Fruit fly (Drosophila melanogaster) Kc167 (cell line): ENCODE results near the gene CG31300.

Source experiments
- insv ChIP-seq: fragments of >200 bp; optimal IDR thresholded peaks from 3 replicates; lab custom pipeline; 2018; ENCODE audit warnings: missing external identifiers
- psq ChIP-seq: fragments of >200 bp; optimal IDR thresholded peaks from 2 replicates; lab custom pipeline; 2017; ENCODE audit warnings: missing external identifiers

DNA sequence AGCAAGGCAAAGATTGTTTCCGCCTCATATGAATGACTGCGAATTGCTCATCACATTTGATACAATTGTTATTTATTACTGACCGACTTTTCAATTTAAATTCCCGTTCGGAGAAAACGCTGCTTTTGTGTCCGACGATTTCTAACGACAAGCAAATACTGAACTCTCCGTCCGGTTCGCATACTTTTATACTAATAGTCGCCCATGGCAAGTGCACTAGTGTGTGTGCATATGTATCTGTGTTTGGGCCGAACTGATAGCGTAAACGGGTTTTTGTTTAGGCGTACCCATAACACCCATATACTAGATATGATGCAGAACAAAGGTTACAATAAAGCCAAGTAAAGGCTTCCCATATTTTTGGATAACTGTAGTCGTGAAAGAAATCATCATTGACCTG is 24.8 kb downstream of the CG31300 start, which contains the start of gene CG10550:
- no peak for TF ChIP-seq psq (lab: Kevin White, UChicago)
- TF ChIP-seq insv = no peak
